Worm (Caenorhabditis elegans) whole organism, L4 larva: ENCODE measurements around the gene Y73F8A.10.
"Not testable (repeated sequence)": the region's sequence is repeated elsewhere in the genome, so short reads cannot be mapped to it uniquely, and the experiment has no call there.

ENCODE experiments used
- F26F4.8 ChIP-seq: fragments of 200-800 bp; sonication (Bioruptor generic); conservative IDR thresholded peaks from 2 replicates; pipeline ENCODE4 v1.3.6; 2022; ENCODE audit warnings: missing genetic modification characterization, missing compliant biosample characterization
- Y48G9A.11 ChIP-seq: fragments of 200-800 bp; sonication (Bioruptor generic); IDR thresholded peaks from 2 replicates; pipeline ENCODE4 v1.3.6; 2022; ENCODE audit warnings: missing genetic modification reagents, missing genetic modification characterization, missing compliant biosample characterization
- ZK546.5 ChIP-seq, 2 experiments: sonication (generic microtip); optimal IDR thresholded peaks; 2 replicates each; lab custom pipeline; 2017; ENCODE audit warnings: missing biosample characterization in 2 of 2, missing genetic modification characterization in 2 of 2
- aha-1 ChIP-seq: fragments of 150-350 bp; peaks from one replicate; lab custom pipeline; 2014; ENCODE audit warnings: missing biosample characterization, missing genetic modification characterization
- ceh-44 ChIP-seq: fragments of 200-800 bp; sonication (Bioruptor generic); IDR thresholded peaks from 2 replicates; pipeline ENCODE4 v1.3.6; 2022; ENCODE audit warnings: missing genetic modification reagents, missing genetic modification characterization, missing compliant biosample characterization
- daf-16 ChIP-seq, 3 experiments: sonication (generic microtip); optimal IDR thresholded peaks; 2 replicates each; lab custom pipeline; 2016 to 2017; ENCODE audit warnings: missing genetic modification characterization in 3 of 3, missing genetic modification reagents in 3 of 3, mild to moderate bottlenecking in 2 of 3, missing compliant biosample characterization in 2 of 3, missing biosample characterization in 1 of 3, moderate library complexity in 1 of 3
- daf-8 ChIP-seq: fragments of 200-800 bp; sonication (Bioruptor generic); IDR thresholded peaks from 2 replicates; pipeline ENCODE4 v1.3.6; 2022; ENCODE audit warnings: missing genetic modification characterization, missing compliant biosample characterization
- fkh-10 ChIP-seq: fragments of 150-350 bp; optimal IDR thresholded peaks from 2 replicates; lab custom pipeline; 2014; ENCODE audit warnings: missing biosample characterization, missing genetic modification reagents, missing genetic modification characterization
- gei-8 ChIP-seq: fragments of 200-800 bp; sonication (Bioruptor generic); optimal IDR thresholded peaks from 2 replicates; lab custom pipeline; 2018; ENCODE audit warnings: mild to moderate bottlenecking, missing genetic modification characterization, missing compliant biosample characterization
- lin-1 ChIP-seq: fragments of 200-800 bp; sonication (Bioruptor generic); IDR thresholded peaks from 2 replicates; pipeline ENCODE4 v1.3.6; 2022; ENCODE audit warnings: missing genetic modification reagents, missing genetic modification characterization, missing compliant biosample characterization
- lin-13 ChIP-seq: fragments of 150-350 bp; optimal IDR thresholded peaks from 2 replicates; lab custom pipeline; 2014; ENCODE audit warnings: missing biosample characterization, missing genetic modification reagents, missing genetic modification characterization
- lin-38 ChIP-seq: fragments of 200-800 bp; sonication (Bioruptor generic); IDR thresholded peaks from 2 replicates; pipeline ENCODE4 v1.3.6; 2022; ENCODE audit warnings: missing genetic modification reagents, missing genetic modification characterization, missing compliant biosample characterization
- mes-2 ChIP-seq: sonication (generic microtip); optimal IDR thresholded peaks from 2 replicates; lab custom pipeline; 2016; ENCODE audit warnings: missing genotype, mild to moderate bottlenecking, missing genetic modification characterization, missing compliant biosample characterization; ENCODE audit not compliant: poor library complexity, severe bottlenecking
- mxl-2 ChIP-seq: fragments of 200-800 bp; sonication (Bioruptor generic); conservative IDR thresholded peaks from 2 replicates; pipeline ENCODE4 v1.3.6; 2022; ENCODE audit warnings: missing genetic modification reagents, missing genetic modification characterization, missing compliant biosample characterization
- mxl-3 ChIP-seq: fragments of 200-800 bp; sonication (Bioruptor generic); optimal IDR thresholded peaks from 2 replicates; lab custom pipeline; 2018; ENCODE audit warnings: mild to moderate bottlenecking, missing genetic modification characterization, missing compliant biosample characterization
- nhr-42 ChIP-seq: fragments of 200-800 bp; sonication (Bioruptor generic); IDR thresholded peaks from 2 replicates; pipeline ENCODE4 v1.3.6; 2022; ENCODE audit warnings: missing genetic modification characterization, missing compliant biosample characterization
- nhr-76 ChIP-seq: fragments of 150-350 bp; optimal IDR thresholded peaks from 2 replicates; lab custom pipeline; 2014; ENCODE audit warnings: missing biosample characterization, missing genetic modification characterization
- pha-4 ChIP-seq, 2 experiments: fragments of 150-350 bp in 1 of 2; fragments of 200-800 bp in 1 of 2; sonication (Bioruptor generic) in 1 of 2; IDR thresholded peaks in 1 of 2; optimal IDR thresholded peaks in 1 of 2; 2 replicates each; pipeline versions ENCODE4 v1.3.6 to Lab custom; 2014 to 2022; ENCODE audit warnings: missing genetic modification characterization in 2 of 2, missing genetic modification reagents in 2 of 2, missing biosample characterization in 1 of 2, missing compliant biosample characterization in 1 of 2
- rbr-2 ChIP-seq: sonication (generic microtip); optimal IDR thresholded peaks from 2 replicates; lab custom pipeline; 2016; ENCODE audit warnings: missing genotype, missing genetic modification characterization, missing compliant biosample characterization
- snpc-1.2 ChIP-seq: fragments of 200-800 bp; sonication (Bioruptor generic); IDR thresholded peaks from 2 replicates; pipeline ENCODE4 v1.3.6; 2022; ENCODE audit warnings: missing genetic modification reagents, missing genetic modification characterization, missing compliant biosample characterization
- unc-62 ChIP-seq, 3 experiments: fragments of 150-350 bp in 1 of 3; sonication (generic microtip); optimal IDR thresholded peaks in 2 of 3; peaks in 1 of 3; 1 replicate in 1 of 3; 2 replicates in 2 of 3; lab custom pipeline; 2014 to 2017; ENCODE audit warnings: missing biosample characterization in 3 of 3, missing genetic modification characterization in 3 of 3, missing genetic modification reagents in 3 of 3, missing genotype in 1 of 3
- zag-1 ChIP-seq: fragments of 150-350 bp; optimal IDR thresholded peaks from 2 replicates; lab custom pipeline; 2014; ENCODE audit warnings: missing biosample characterization, missing genetic modification characterization

The Y73F8A.10 gene

DNA sequence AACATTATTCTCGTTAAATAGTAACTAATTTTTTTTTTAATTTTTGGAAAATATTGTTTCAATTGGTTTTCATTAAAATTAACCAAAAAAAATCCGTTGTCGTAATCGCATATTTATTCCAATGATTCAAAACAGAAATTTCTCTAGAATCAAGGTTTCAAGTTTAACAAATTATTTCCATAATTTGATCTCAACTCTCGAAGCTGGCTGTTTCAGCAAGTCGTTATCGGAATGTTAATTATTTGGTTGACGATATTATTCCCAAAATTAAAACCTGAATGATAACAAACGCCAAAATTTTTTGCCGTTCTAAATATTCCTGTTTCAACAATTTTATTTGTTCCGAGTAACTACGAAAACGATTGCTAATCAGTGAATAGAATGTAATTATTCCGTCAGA is 5.9 kb downstream of the Y73F8A.10 start:
- no peak for TF ChIP-seq lin-1 (GFP tag; lab: Robert Waterston, UW)
- TF ChIP-seq unc-62 (GFP tag; optimal IDR thresholded peaks at IDR 0.05 in 1 of 2; lab: Kevin White, UChicago): peak in 1 of 2 experiments; percentile 72
- no peak for TF ChIP-seq unc-62 (tag; optimal IDR thresholded peaks at IDR 0.05; lab: Kevin White, UChicago)
- no peak for TF ChIP-seq gei-8 (GFP tag; lab: Kevin White, UChicago)

DNA sequence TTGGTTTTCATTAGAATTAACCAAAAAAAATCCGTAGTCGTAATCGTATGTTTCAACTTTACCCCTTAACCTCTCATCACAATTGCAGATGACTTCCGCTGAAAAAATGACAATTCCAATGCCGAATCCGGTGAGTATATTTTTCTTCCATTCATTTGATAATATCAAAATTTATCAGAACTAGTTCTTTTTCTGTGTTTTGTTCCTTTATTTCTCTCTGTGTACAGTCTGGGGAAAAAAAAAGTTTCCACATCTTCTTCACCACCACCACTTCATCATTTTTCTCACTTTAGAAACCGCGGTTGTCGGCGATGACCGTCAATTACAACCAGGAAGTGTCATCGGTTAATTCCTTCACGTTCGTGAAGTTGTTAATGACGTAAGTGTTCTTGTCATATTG is 8.0 kb downstream of the Y73F8A.10 start, which contains the start of gene best-21:
Gene best-21, plus strand, starts transcription at position 301 of the 400 bp plus-strand sequence.
- TF ChIP-seq rbr-2 (tag; lab: Kevin White, UChicago): no peak

DNA sequence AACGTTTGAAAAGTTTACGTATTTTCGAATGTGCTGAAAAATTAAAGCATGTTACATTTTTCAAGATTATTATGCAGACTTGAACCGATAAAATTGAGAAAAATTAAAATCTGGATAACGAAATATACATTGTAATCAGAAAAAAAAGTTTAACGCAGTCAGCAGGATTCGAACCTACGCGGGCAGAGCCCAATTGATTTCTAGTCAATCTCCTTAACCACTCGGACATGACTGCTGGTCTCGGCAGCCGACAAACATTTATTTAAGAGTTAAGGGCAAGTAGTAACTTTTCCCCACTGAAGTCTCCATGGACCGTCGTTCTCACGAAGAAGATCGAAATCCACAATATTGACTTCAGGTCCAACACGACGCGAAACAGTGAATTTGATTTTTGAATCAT is 16.8 kb downstream of the Y73F8A.10 start:
- TF ChIP-seq lin-38 (GFP tag; lab: Robert Waterston, UW) (peak; percentile 34), snpc-1.2 (GFP tag; lab: Robert Waterston, UW) (peak; percentile 97)
- TF ChIP-seq, all 104 proteins: peak for 2; not testable (repeated sequence) for 102

DNA sequence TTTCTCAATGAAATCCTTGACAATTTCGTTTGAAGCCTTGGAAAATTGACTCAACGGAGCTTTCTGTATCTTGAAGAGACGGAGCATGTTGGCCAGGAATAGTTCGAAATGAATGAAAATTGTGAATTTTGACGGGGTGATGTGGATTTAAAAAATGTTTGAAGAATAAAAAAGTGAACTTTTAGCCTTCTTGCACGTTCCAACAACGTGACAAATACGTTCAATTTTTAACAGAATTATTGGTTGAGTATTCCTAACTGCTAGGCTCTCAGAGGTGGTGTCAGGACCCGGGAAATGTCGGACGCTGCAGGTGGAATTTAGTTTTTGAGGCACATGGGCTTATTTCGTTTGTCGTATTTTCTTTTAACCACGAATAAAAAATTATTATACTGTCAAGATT is 17.4 kb downstream of the Y73F8A.10 start, which contains the start of gene Y73F8A.12:
Gene Y73F8A.12, minus strand, starts transcription at position 101 of the 400 bp plus-strand sequence.
- not testable (repeated sequence) for TF ChIP-seq gei-8 (GFP tag; lab: Kevin White, UChicago); mes-2; ZK546.5 (tag; optimal IDR thresholded peaks at IDR 0.05; lab: Kevin White, UChicago)

DNA sequence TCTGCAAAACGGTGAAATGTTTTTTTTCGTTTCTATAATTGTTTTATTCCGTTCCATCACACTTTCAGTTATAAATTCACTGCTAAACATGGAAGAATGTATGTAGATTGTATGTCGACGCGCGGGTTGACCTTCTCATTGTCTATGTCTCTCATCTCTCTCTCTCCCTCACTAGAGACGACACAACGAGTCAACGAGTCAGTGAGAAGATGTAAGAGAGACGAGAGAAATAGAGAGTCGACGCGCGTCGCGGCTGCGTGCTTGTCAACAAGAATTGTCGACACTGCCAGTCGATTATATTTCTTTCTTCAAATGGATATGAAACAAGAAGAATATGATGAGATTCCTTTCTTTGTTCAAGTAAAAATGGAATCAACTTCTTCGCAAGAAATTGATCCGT is 17.9 kb downstream of the Y73F8A.10 start, which contains the start of gene Y73F8A.13:
Gene Y73F8A.13, plus strand, starts transcription at position 240 of the 400 bp plus-strand sequence.
- TF ChIP-seq nhr-76: no peak
- no peak for TF ChIP-seq daf-16 (GFP tag; optimal IDR thresholded peaks at IDR 0.05; lab: Kevin White, UChicago)
- peak; percentile 55 for TF ChIP-seq daf-16 (tag; optimal IDR thresholded peaks at IDR 0.05; lab: Kevin White, UChicago)
- TF ChIP-seq lin-13 (GFP tag; lab: Kevin White, UChicago): peak; percentile 3

DNA sequence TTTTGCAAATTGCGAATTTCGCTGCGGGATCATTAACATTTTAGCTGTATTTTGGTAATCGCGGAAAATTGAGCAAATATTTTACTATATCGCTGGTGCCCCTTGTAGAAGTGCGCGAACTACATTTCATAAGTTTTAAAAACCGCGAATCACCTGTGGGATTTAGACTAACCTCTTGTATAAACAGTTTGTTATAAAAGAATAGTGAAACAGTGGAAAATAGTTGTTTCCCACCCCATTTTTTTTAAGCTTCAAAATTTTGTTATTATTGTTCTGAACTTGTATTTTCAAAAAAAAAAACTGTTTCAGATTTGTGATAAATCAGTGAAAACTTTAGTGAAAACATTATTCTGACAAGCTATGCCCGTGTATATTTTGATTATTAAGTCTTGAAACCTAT is 21.4 kb downstream of the Y73F8A.10 start:
- no peak for TF ChIP-seq nhr-42 (GFP tag; lab: Robert Waterston, UW)
- no peak for TF ChIP-seq mxl-2 (GFP tag; lab: Robert Waterston, UW)
- TF ChIP-seq mxl-3 (GFP tag; lab: Kevin White, UChicago): no peak
- TF ChIP-seq daf-8 (GFP tag; lab: Robert Waterston, UW): no peak
- no peak for TF ChIP-seq aha-1 (tag; lab: Kevin White, UChicago)
- TF ChIP-seq snpc-1.2 (GFP tag; lab: Robert Waterston, UW): 0 out of 2 replicates have a peak, but pooled peaks have one; percentile 31
- peak in 1 of 2 experiments; percentile 94 for TF ChIP-seq unc-62 (GFP tag; optimal IDR thresholded peaks at IDR 0.05 in 1 of 2; lab: Kevin White, UChicago)
- no peak for TF ChIP-seq unc-62 (tag; optimal IDR thresholded peaks at IDR 0.05; lab: Kevin White, UChicago)
- TF ChIP-seq F26F4.8: no peak
- TF ChIP-seq zag-1: no peak
- no peak for TF ChIP-seq fkh-10

DNA sequence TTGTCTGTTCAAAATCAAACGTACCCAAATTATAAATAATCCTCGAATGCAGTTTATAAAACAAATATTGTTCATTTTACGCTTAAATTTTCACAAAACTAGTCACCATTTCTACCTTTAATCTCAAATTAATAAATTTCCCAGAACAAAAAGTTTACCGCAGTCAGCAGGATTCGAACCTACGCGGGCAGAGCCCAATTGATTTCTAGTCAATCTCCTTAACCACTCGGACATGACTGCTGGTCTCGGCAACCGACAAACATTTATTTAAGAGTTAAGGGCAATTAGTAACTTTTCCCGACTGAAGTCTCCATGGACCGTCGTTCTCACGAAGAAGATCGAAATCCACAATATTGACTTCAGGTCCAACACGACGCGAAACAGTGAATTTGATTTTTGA is 24.2 kb downstream of the Y73F8A.10 start:
- peak; percentile 58; the same call in 1 of the 2 replicates for TF ChIP-seq F26F4.8
- peak; percentile 27; the same call in 1 of the 2 replicates for TF ChIP-seq pha-4 (GFP tag; IDR thresholded peaks at IDR 0.05; lab: Robert Waterston, UW)
- TF ChIP-seq pha-4 (tag; optimal IDR thresholded peaks at IDR 0.05; lab: Kevin White, UChicago): not testable (repeated sequence)
- TF ChIP-seq snpc-1.2 (GFP tag; lab: Robert Waterston, UW): peak; percentile 98
- TF ChIP-seq, all 104 proteins: peak for 3; not testable (repeated sequence) for 101

DNA sequence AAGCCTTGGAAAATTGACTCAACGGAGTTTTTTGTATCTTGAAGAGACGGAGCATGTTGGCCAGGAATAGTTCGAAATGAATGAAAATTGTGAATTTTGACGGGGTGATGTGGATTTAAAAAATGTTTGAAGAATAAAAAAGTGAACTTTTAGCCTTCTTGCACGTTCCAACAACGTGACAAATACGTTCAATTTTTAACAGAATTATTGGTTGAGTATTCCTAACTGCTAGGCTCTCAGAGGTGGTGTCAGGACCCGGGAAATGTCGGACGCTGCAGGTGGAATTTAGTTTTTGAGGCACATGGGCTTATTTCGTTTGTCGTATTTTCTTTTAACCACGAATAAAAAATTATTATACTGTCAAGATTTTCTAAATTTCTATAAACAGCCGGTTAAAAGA is 24.8 kb downstream of the Y73F8A.10 start, which contains the start of gene Y73F8A.14:
Gene Y73F8A.14, minus strand, starts transcription at position 101 of the 400 bp plus-strand sequence.
- not testable (repeated sequence) for TF ChIP-seq fkh-10; Y48G9A.11 (GFP tag; lab: Robert Waterston, UW); ceh-44 (GFP tag; lab: Robert Waterston, UW)
